Fruit fly (Drosophila melanogaster) whole organism, prepupa: ENCODE measurements around the gene Crk.

Source experiments
- Blimp-1 ChIP-seq: fragments of 200-800 bp; sonication (Bioruptor generic); optimal IDR thresholded peaks from 3 replicates; lab custom pipeline; 2017; ENCODE audit warnings: missing biosample characterization, missing genetic modification characterization, mild to moderate bottlenecking, moderate library complexity, missing genetic modification reagents
- CG10669 ChIP-seq: fragments of 200-800 bp; sonication (Bioruptor generic); optimal IDR thresholded peaks from 3 replicates; lab custom pipeline; 2018; ENCODE audit warnings: missing biosample characterization, mild to moderate bottlenecking, missing genetic modification characterization, moderate library complexity
- CG6163 ChIP-seq: fragments of 200-800 bp; sonication (Bioruptor generic); IDR thresholded peaks from 3 replicates; pipeline ENCODE4 v1.3.6; 2022; ENCODE audit warnings: missing biosample characterization, missing genetic modification characterization
- CG6792 ChIP-seq: fragments of 200-800 bp; sonication (Bioruptor generic); optimal IDR thresholded peaks from 3 replicates; lab custom pipeline; 2016; ENCODE audit warnings: missing biosample characterization, missing genetic modification characterization
- CG6854 ChIP-seq: fragments of 200-800 bp; sonication (Bioruptor generic); optimal IDR thresholded peaks from 2 replicates; lab custom pipeline; 2017; ENCODE audit warnings: missing biosample characterization, mild to moderate bottlenecking, missing genetic modification characterization
- CG7368 ChIP-seq: fragments of 200-800 bp; sonication (Bioruptor generic); optimal IDR thresholded peaks from 3 replicates; lab custom pipeline; 2016; ENCODE audit warnings: missing biosample characterization, missing genetic modification characterization
- Met ChIP-seq: fragments of 200-800 bp; sonication (Bioruptor generic); optimal IDR thresholded peaks from 3 replicates; lab custom pipeline; 2016; ENCODE audit warnings: missing biosample characterization, missing genetic modification characterization
- Smox ChIP-seq: fragments of 200-800 bp; sonication (Bioruptor generic); optimal IDR thresholded peaks from 3 replicates; lab custom pipeline; 2016; ENCODE audit warnings: missing biosample characterization, missing genetic modification characterization
- dsx ChIP-seq: fragments of 200-800 bp; optimal IDR thresholded peaks from 3 replicates; lab custom pipeline; 2019; ENCODE audit warnings: missing biosample characterization, mild to moderate bottlenecking, missing genetic modification characterization, moderate library complexity; ENCODE audit not compliant: poor library complexity, severe bottlenecking
- pdm3 ChIP-seq: fragments of 200-800 bp; sonication (Bioruptor generic); optimal IDR thresholded peaks from 3 replicates; lab custom pipeline; 2016; ENCODE audit warnings: missing biosample characterization, missing genetic modification characterization
- salr ChIP-seq, 2 experiments: fragments of 200-800 bp; sonication (Bioruptor generic); optimal IDR thresholded peaks; 3 replicates each; lab custom pipeline; 2016 to 2018; ENCODE audit warnings: missing biosample characterization in 2 of 2, missing genetic modification characterization in 2 of 2, mild to moderate bottlenecking in 1 of 2
- spab ChIP-seq: fragments of 200-800 bp; sonication (Bioruptor generic); optimal IDR thresholded peaks from 2 replicates; lab custom pipeline; 2017; ENCODE audit warnings: missing biosample characterization, mild to moderate bottlenecking, missing genetic modification characterization, missing genetic modification reagents
- ss ChIP-seq, 2 experiments: fragments of 200-800 bp; sonication (Bioruptor generic); optimal IDR thresholded peaks; 2 replicates in 1 of 2; 3 replicates in 1 of 2; lab custom pipeline; 2017 to 2018; ENCODE audit warnings: mild to moderate bottlenecking in 2 of 2, missing biosample characterization in 2 of 2, missing genetic modification characterization in 2 of 2, moderate library complexity in 1 of 2
- topi ChIP-seq: fragments of 200-800 bp; sonication (Bioruptor generic); optimal IDR thresholded peaks from 3 replicates; lab custom pipeline; 2016; ENCODE audit warnings: missing biosample characterization, missing genetic modification characterization

DNA sequence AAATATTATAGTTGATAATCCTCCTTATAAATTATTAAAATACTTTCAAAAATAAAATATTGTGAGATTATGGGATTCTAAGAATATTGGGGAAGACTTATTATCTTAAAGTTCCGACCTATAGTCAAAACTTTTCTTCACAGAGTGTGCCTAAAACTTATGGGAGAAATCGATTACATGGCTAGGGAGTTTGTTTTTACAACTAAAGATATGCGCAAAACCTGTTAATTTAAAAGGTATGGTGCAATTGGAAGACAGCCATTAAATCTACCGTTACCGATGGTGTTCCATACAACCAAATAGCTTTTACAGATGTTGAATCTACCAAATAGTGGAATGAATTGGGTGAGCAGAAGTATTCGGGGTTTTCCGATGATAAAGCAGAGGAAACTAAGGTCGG lies 34.8 kb upstream of the Crk start, which contains the start of gene CG33978:
- no peak for TF ChIP-seq CG6854
- TF ChIP-seq Blimp-1 (GFP tag; lab: Kevin White, UChicago), result no peak
- TF ChIP-seq salr (GFP tag; optimal IDR thresholded peaks at IDR 0.05; lab: Kevin White, UChicago), result no peak
- TF ChIP-seq CG6163 (GFP tag; lab: Robert Waterston, UW), result no peak
- no peak for TF ChIP-seq ss (GFP tag; optimal IDR thresholded peaks at IDR 0.05; lab: Kevin White, UChicago)
- TF ChIP-seq topi (GFP tag; lab: Kevin White, UChicago), result no peak
- TF ChIP-seq Met (GFP tag; lab: Kevin White, UChicago), result no peak
- TF ChIP-seq CG7368 (GFP tag; lab: Kevin White, UChicago), result no peak
- no peak for TF ChIP-seq pdm3
- TF ChIP-seq CG6792 (GFP tag; lab: Kevin White, UChicago), result no peak
- TF ChIP-seq Smox (GFP tag; lab: Kevin White, UChicago), result no peak
- TF ChIP-seq dsx (GFP tag; lab: Kevin White, UChicago), result no peak
- no peak for TF ChIP-seq spab (GFP tag; lab: Kevin White, UChicago)
- TF ChIP-seq CG10669 (GFP tag; lab: Kevin White, UChicago), result no peak
